Fruit fly (Drosophila melanogaster): ENCODE data around the gene CG31097.

CG31097 gene

dm6 chr3R:25295320-25296020, 2.1 kb downstream of the CG31097 start, which contains the start of gene CG31102:
Gene CG31102, minus strand, starts transcription at chr3R:25295594.
- TF ChIP-seq CG11696 (GFP tag; IDR thresholded peaks at IDR 0.05) (peak; percentile 53; the same call in 1 of the 2 replicates), Neu2 (GFP tag; optimal IDR thresholded peaks at IDR 0.05; ENCODE audit: borderline replicate concordance) (no peak), sr (GFP tag; IDR thresholded peaks at IDR 0.05) (no peak), grn (GFP tag; optimal IDR thresholded peaks at IDR 0.05) (peak; percentile 74), CG6683 (GFP tag; optimal IDR thresholded peaks at IDR 0.05) (no peak), Bdp1 (GFP tag; optimal IDR thresholded peaks at IDR 0.05) (no peak), ac (GFP tag; optimal IDR thresholded peaks at IDR 0.05) (no peak), CG31441 (GFP tag; IDR thresholded peaks at IDR 0.05) (0 out of 2 replicates have a peak, but pooled peaks have one; percentile 36), trh (GFP tag; optimal IDR thresholded peaks at IDR 0.05) (no peak), lbe (GFP tag; optimal IDR thresholded peaks at IDR 0.05) (peak; percentile 24), bigmax (GFP tag; optimal IDR thresholded peaks at IDR 0.05) (no peak), CG10543 (GFP tag; optimal IDR thresholded peaks at IDR 0.05) (peak; percentile 32), br (optimal IDR thresholded peaks at IDR 0.05) (no peak), CHES-1-like (GFP tag; optimal IDR thresholded peaks at IDR 0.05) (no peak), CG10267 (tag; optimal IDR thresholded peaks at IDR 0.05) (no peak), pfk (GFP tag; optimal IDR thresholded peaks at IDR 0.05) (no peak), PHDP (tag; optimal IDR thresholded peaks at IDR 0.05) (no peak), sna (GFP tag; IDR thresholded peaks at IDR 0.05; ENCODE audit: partially characterized antibody) (no peak), Drgx (GFP tag; IDR thresholded peaks at IDR 0.05) (0 out of 2 replicates have a peak, but pooled peaks have one; percentile 12), CG1792 (GFP tag; optimal IDR thresholded peaks at IDR 0.05) (no peak), dysf (GFP tag; IDR thresholded peaks at IDR 0.05) (0 out of 3 replicates have a peak, but pooled peaks have one; percentile 21), CG9876 (GFP tag; optimal IDR thresholded peaks at IDR 0.05) (no peak), ci (GFP tag; IDR thresholded peaks at IDR 0.05) (0 out of 3 replicates have a peak, but pooled peaks have one; percentile 39), gt (GFP tag; IDR thresholded peaks at IDR 0.05) (no peak), Dip3 (GFP tag; optimal IDR thresholded peaks at IDR 0.05) (no peak), CG6813 (GFP tag; optimal IDR thresholded peaks at IDR 0.05) (no peak), oc (tag; optimal IDR thresholded peaks at IDR 0.05) (no peak), CG10274 (GFP tag; optimal IDR thresholded peaks at IDR 0.05) (no peak), Abd-B (GFP tag; optimal IDR thresholded peaks at IDR 0.05) (no peak), hth (optimal IDR thresholded peaks at IDR 0.05) (no peak), wdn (GFP tag; IDR thresholded peaks at IDR 0.05) (no peak), Deaf1 (tag; optimal IDR thresholded peaks at IDR 0.05) (no peak), Jarid2 (GFP tag; optimal IDR thresholded peaks at IDR 0.05) (peak; percentile 16), pros (GFP tag; optimal IDR thresholded peaks at IDR 0.05) (no peak), CG10431 (GFP tag; optimal IDR thresholded peaks at IDR 0.05) (no peak), schlank (tag; optimal IDR thresholded peaks at IDR 0.05) (no peak), NC2α (GFP tag; optimal IDR thresholded peaks at IDR 0.05) (no peak), CG2889 (GFP tag; IDR thresholded peaks at IDR 0.05) (no peak), Dad (GFP tag; optimal IDR thresholded peaks at IDR 0.05) (no peak), az2 (GFP tag; optimal IDR thresholded peaks at IDR 0.05) (no peak), sens (GFP tag) (no peak), sug (tag; optimal IDR thresholded peaks at IDR 0.05) (peak; percentile 53), Dbx (GFP tag; IDR thresholded peaks at IDR 0.05) (0 out of 3 replicates have a peak, but pooled peaks have one; percentile 37), Ets65A (GFP tag) (peak; percentile 58), CG18599 (GFP tag; optimal IDR thresholded peaks at IDR 0.05) (peak; percentile 13), CG3407 (GFP tag; optimal IDR thresholded peaks at IDR 0.05) (no peak), CG34376 (GFP tag; optimal IDR thresholded peaks at IDR 0.05) (peak; percentile 11), CG1529 (GFP tag; optimal IDR thresholded peaks at IDR 0.05) (no peak), CG34422 (GFP tag; IDR thresholded peaks at IDR 0.05) (0 out of 3 replicates have a peak, but pooled peaks have one; percentile 18), CG2875 (GFP tag; optimal IDR thresholded peaks at IDR 0.05) (no peak), HHEX (GFP tag; optimal IDR thresholded peaks at IDR 0.05) (no peak)
